Fruit fly (Drosophila melanogaster) whole organism, embryonic: ENCODE measurements around the gene CG13623.

Experiments used
- CG10321 ChIP-seq: fragments of 200-800 bp; sonication (Bioruptor generic); IDR thresholded peaks from 2 replicates; pipeline ENCODE4 v1.3.6; 2022; ENCODE audit warnings: missing biosample characterization, missing genetic modification characterization
- CG12071 ChIP-seq: fragments of 200-800 bp; sonication (Bioruptor generic); optimal IDR thresholded peaks from 3 replicates; lab custom pipeline; 2018; ENCODE audit warnings: missing biosample characterization, mild to moderate bottlenecking, missing genetic modification characterization
- CG14014 ChIP-seq: fragments of 200-800 bp; sonication (Bioruptor generic); IDR thresholded peaks from 2 replicates; pipeline ENCODE4 v1.3.6; 2022; ENCODE audit warnings: missing biosample characterization, missing genetic modification characterization
- CG14860 ChIP-seq: fragments of 200-800 bp; sonication (Bioruptor generic); IDR thresholded peaks from 3 replicates; pipeline ENCODE4 v1.3.6; 2022; ENCODE audit warnings: missing biosample characterization, missing genetic modification characterization; ENCODE audit not compliant: partially characterized antibody
- CG1602 ChIP-seq: fragments of 200-800 bp; sonication (Bioruptor generic); optimal IDR thresholded peaks from 3 replicates; lab custom pipeline; 2016; ENCODE audit warnings: missing biosample characterization, missing genetic modification characterization
- CG17186 ChIP-seq: fragments of 200-800 bp; sonication (Bioruptor generic); optimal IDR thresholded peaks from 3 replicates; lab custom pipeline; 2017; ENCODE audit warnings: missing biosample characterization, missing genetic modification reagents, missing genetic modification characterization
- CG17912 ChIP-seq: fragments of 200-800 bp; sonication (Bioruptor generic); optimal IDR thresholded peaks from 2 replicates; lab custom pipeline; 2018; ENCODE audit warnings: missing biosample characterization, mild to moderate bottlenecking, missing genetic modification characterization
- CG18476 ChIP-seq: fragments of 200-800 bp; sonication (Bioruptor generic); optimal IDR thresholded peaks from 2 replicates; lab custom pipeline; 2016; ENCODE audit warnings: missing biosample characterization, mild to moderate bottlenecking, missing genetic modification characterization
- CG2120 ChIP-seq: fragments of 200-800 bp; sonication (Bioruptor generic); optimal IDR thresholded peaks from 3 replicates; lab custom pipeline; 2016; ENCODE audit warnings: missing biosample characterization, missing genetic modification characterization
- CG2202 ChIP-seq: fragments of 200-800 bp; sonication (Bioruptor generic); optimal IDR thresholded peaks from 2 replicates; lab custom pipeline; 2018; ENCODE audit warnings: missing biosample characterization, mild to moderate bottlenecking, missing genetic modification characterization
- CG31365 ChIP-seq: fragments of 200-800 bp; sonication (Bioruptor generic); optimal IDR thresholded peaks from 2 replicates; lab custom pipeline; 2018; ENCODE audit warnings: missing biosample characterization, mild to moderate bottlenecking, missing genetic modification characterization
- CG3163 ChIP-seq: fragments of 200-800 bp; sonication (Bioruptor generic); optimal IDR thresholded peaks from 3 replicates; lab custom pipeline; 2016; ENCODE audit warnings: missing biosample characterization, missing genetic modification characterization
- CG34422 ChIP-seq: fragments of 200-800 bp; sonication (Bioruptor generic); IDR thresholded peaks from 3 replicates; pipeline ENCODE4 v1.3.6; 2022; ENCODE audit warnings: missing biosample characterization, missing genetic modification characterization
- CG3838 ChIP-seq: fragments of 200-800 bp; sonication (Bioruptor generic); optimal IDR thresholded peaks from 3 replicates; lab custom pipeline; 2016; ENCODE audit warnings: missing biosample characterization, missing genetic modification characterization
- CG4282 ChIP-seq: fragments of 200-800 bp; sonication (Bioruptor generic); optimal IDR thresholded peaks from 2 replicates; lab custom pipeline; 2016; ENCODE audit warnings: missing biosample characterization, missing genetic modification characterization
- CG6654 ChIP-seq: fragments of 200-800 bp; sonication (Bioruptor generic); optimal IDR thresholded peaks from 2 replicates; lab custom pipeline; 2017; ENCODE audit warnings: missing biosample characterization, mild to moderate bottlenecking, missing genetic modification characterization
- CG6689 ChIP-seq: fragments of 200-800 bp; sonication (Bioruptor generic); IDR thresholded peaks from 2 replicates; pipeline ENCODE4 v1.3.6; 2022; ENCODE audit warnings: missing biosample characterization, missing genetic modification characterization
- CG7786 ChIP-seq: fragments of 200-800 bp; sonication (Bioruptor generic); optimal IDR thresholded peaks from 2 replicates; lab custom pipeline; 2016; ENCODE audit warnings: missing biosample characterization, missing genetic modification characterization
- CG8765 ChIP-seq: fragments of 200-800 bp; sonication (Bioruptor generic); IDR thresholded peaks from 2 replicates; pipeline ENCODE4 v1.3.6; 2022; ENCODE audit warnings: missing biosample characterization, missing genetic modification characterization
- CG9437 ChIP-seq: fragments of 200-800 bp; sonication (Bioruptor generic); optimal IDR thresholded peaks from 2 replicates; lab custom pipeline; 2018; ENCODE audit warnings: missing biosample characterization, mild to moderate bottlenecking, missing genetic modification characterization
- D19B ChIP-seq: fragments of 200-800 bp; sonication (Bioruptor generic); optimal IDR thresholded peaks from 2 replicates; lab custom pipeline; 2017; ENCODE audit warnings: missing biosample characterization, mild to moderate bottlenecking, missing genetic modification characterization
- Dip2 ChIP-seq: fragments of 200-800 bp; sonication (Bioruptor generic); IDR thresholded peaks from 2 replicates; pipeline ENCODE4 v1.3.6; 2022; ENCODE audit warnings: missing biosample characterization, missing genetic modification characterization
- Hr51 ChIP-seq, 2 experiments: fragments of 200-800 bp; sonication (Bioruptor generic); optimal IDR thresholded peaks; 2 replicates in 1 of 2; 3 replicates in 1 of 2; lab custom pipeline; 2016 to 2018; ENCODE audit warnings: missing biosample characterization in 2 of 2, missing genetic modification characterization in 2 of 2, mild to moderate bottlenecking in 1 of 2, moderate library complexity in 1 of 2
- Kr ChIP-seq: fragments of 200-800 bp; sonication (Bioruptor generic); optimal IDR thresholded peaks from 2 replicates; lab custom pipeline; 2017; ENCODE audit warnings: missing biosample characterization, mild to moderate bottlenecking, missing genetic modification characterization
- Mes4 ChIP-seq: fragments of 200-800 bp; sonication (Bioruptor generic); optimal IDR thresholded peaks from 2 replicates; lab custom pipeline; 2016; ENCODE audit warnings: missing biosample characterization, missing genetic modification characterization
- Xbp1 ChIP-seq: fragments of 200-800 bp; sonication (Bioruptor generic); optimal IDR thresholded peaks from 3 replicates; lab custom pipeline; 2016; ENCODE audit warnings: missing biosample characterization, mild to moderate bottlenecking, missing genetic modification characterization
- amos ChIP-seq: fragments of 200-800 bp; sonication (Bioruptor generic); IDR thresholded peaks from 2 replicates; pipeline ENCODE4 v1.3.6; 2022; ENCODE audit warnings: missing biosample characterization, missing genetic modification characterization; ENCODE audit not compliant: partially characterized antibody
- bsh ChIP-seq, 2 experiments: fragments of 200-800 bp; sonication (Bioruptor generic); optimal IDR thresholded peaks; 2 replicates each; lab custom pipeline; 2017 to 2018; ENCODE audit warnings: mild to moderate bottlenecking in 2 of 2, missing biosample characterization in 2 of 2, missing genetic modification characterization in 2 of 2, moderate library complexity in 1 of 2
- btn ChIP-seq: fragments of 200-800 bp; sonication (Bioruptor generic); optimal IDR thresholded peaks from 2 replicates; lab custom pipeline; 2016; ENCODE audit warnings: missing biosample characterization, missing genetic modification characterization
- cg ChIP-seq: fragments of 200-800 bp; sonication (Bioruptor generic); optimal IDR thresholded peaks from 3 replicates; lab custom pipeline; 2019; ENCODE audit warnings: missing biosample characterization, mild to moderate bottlenecking, missing genetic modification characterization, moderate library complexity
- chif ChIP-seq, 2 experiments: fragments of 200-800 bp; sonication (Bioruptor generic); optimal IDR thresholded peaks; 3 replicates each; lab custom pipeline; 2016; ENCODE audit warnings: missing biosample characterization in 2 of 2, missing genetic modification characterization in 2 of 2
- crol ChIP-seq: fragments of 200-800 bp; sonication (Bioruptor generic); IDR thresholded peaks from 2 replicates; pipeline ENCODE4 v1.3.6; 2022; ENCODE audit warnings: missing biosample characterization, missing genetic modification characterization
- exex ChIP-seq: fragments of 200-800 bp; sonication (Bioruptor generic); optimal IDR thresholded peaks from 4 replicates; lab custom pipeline; 2018; ENCODE audit warnings: missing biosample characterization, mild to moderate bottlenecking, missing genetic modification characterization, moderate library complexity
- fd64A ChIP-seq: fragments of 200-800 bp; sonication (Bioruptor generic); optimal IDR thresholded peaks from 3 replicates; lab custom pipeline; 2018; ENCODE audit warnings: missing biosample characterization, mild to moderate bottlenecking, missing genetic modification characterization
- ham ChIP-seq: fragments of 200-800 bp; sonication (Bioruptor generic); IDR thresholded peaks from 2 replicates; pipeline ENCODE4 v1.3.6; 2022; ENCODE audit warnings: missing biosample characterization, missing genetic modification characterization
- hb ChIP-seq: fragments of 200-800 bp; sonication (Bioruptor generic); IDR thresholded peaks from 3 replicates; pipeline ENCODE4 v1.3.6; 2022; ENCODE audit warnings: missing biosample characterization, missing genetic modification characterization; ENCODE audit not compliant: partially characterized antibody
- ind ChIP-seq: fragments of 200-800 bp; sonication (Bioruptor generic); optimal IDR thresholded peaks from 3 replicates; lab custom pipeline; 2016; ENCODE audit warnings: missing biosample characterization, missing genetic modification characterization
- lola ChIP-seq, 3 experiments: fragments of >200 bp in 2 of 3; fragments of 200-800 bp in 1 of 3; sonication (Bioruptor generic) in 1 of 3; optimal IDR thresholded peaks; 2 replicates each; lab custom pipeline; 2017 to 2019; ENCODE audit warnings: missing biosample characterization in 3 of 3, missing genetic modification characterization in 3 of 3, mild to moderate bottlenecking in 1 of 3, moderate library complexity in 1 of 3
- otp ChIP-seq: fragments of 200-800 bp; sonication (Bioruptor generic); IDR thresholded peaks from 3 replicates; pipeline ENCODE4, ENCODE4 v1.3.6; 2022; ENCODE audit warnings: missing biosample characterization, missing genetic modification characterization
- pan ChIP-seq, 4 experiments: fragments of >200 bp in 3 of 4; fragments of 200-800 bp in 1 of 4; sonication (Bioruptor generic) in 1 of 4; optimal IDR thresholded peaks in 3 of 4; IDR thresholded peaks in 1 of 4; 2 replicates each; pipeline versions ENCODE4 v1.3.6 to Lab custom; 2017 to 2022; ENCODE audit warnings: missing biosample characterization in 2 of 4, missing genetic modification characterization in 2 of 4, mixed read lengths in 1 of 4
- salm ChIP-seq: fragments of 200-800 bp; sonication (Bioruptor generic); optimal IDR thresholded peaks from 2 replicates; lab custom pipeline; 2018; ENCODE audit warnings: missing biosample characterization, mild to moderate bottlenecking, missing genetic modification characterization
- schlank ChIP-seq: fragments of 200-800 bp; sonication (Bioruptor generic); optimal IDR thresholded peaks from 2 replicates; lab custom pipeline; 2018; ENCODE audit warnings: missing biosample characterization, mild to moderate bottlenecking, missing genetic modification characterization
- scrt ChIP-seq: fragments of 200-800 bp; sonication (Bioruptor generic); optimal IDR thresholded peaks from 2 replicates; lab custom pipeline; 2018; ENCODE audit warnings: missing biosample characterization, mild to moderate bottlenecking, missing genetic modification characterization, moderate library complexity
- slou ChIP-seq: fragments of 200-800 bp; sonication (Bioruptor generic); optimal IDR thresholded peaks from 3 replicates; lab custom pipeline; 2016; ENCODE audit warnings: missing biosample characterization, missing genetic modification characterization
- so ChIP-seq: fragments of 200-800 bp; sonication (Bioruptor generic); IDR thresholded peaks from 3 replicates; pipeline ENCODE4 v1.3.6; 2022; ENCODE audit warnings: missing biosample characterization, missing genetic modification characterization
- sob ChIP-seq: fragments of 200-800 bp; sonication (Bioruptor generic); IDR thresholded peaks from 2 replicates; pipeline ENCODE4 v1.3.6; 2022; ENCODE audit warnings: missing biosample characterization, missing genetic modification characterization
- sqz ChIP-seq: fragments of 200-800 bp; sonication (Bioruptor generic); optimal IDR thresholded peaks from 3 replicates; lab custom pipeline; 2018; ENCODE audit warnings: missing biosample characterization, mild to moderate bottlenecking, missing genetic modification characterization
- sug ChIP-seq: fragments of 200-800 bp; optimal IDR thresholded peaks from 2 replicates; lab custom pipeline; 2019; ENCODE audit warnings: missing biosample characterization, mild to moderate bottlenecking, missing genetic modification characterization, moderate library complexity
- trem ChIP-seq: fragments of 200-800 bp; optimal IDR thresholded peaks from 3 replicates; lab custom pipeline; 2019; ENCODE audit warnings: missing biosample characterization, mild to moderate bottlenecking, missing genetic modification characterization, moderate library complexity
- vvl ChIP-seq: fragments of 200-800 bp; sonication (Bioruptor generic); IDR thresholded peaks from 2 replicates; pipeline ENCODE4 v1.3.6; 2022; ENCODE audit warnings: missing biosample characterization, missing genetic modification characterization

The CG13623 gene

DNA sequence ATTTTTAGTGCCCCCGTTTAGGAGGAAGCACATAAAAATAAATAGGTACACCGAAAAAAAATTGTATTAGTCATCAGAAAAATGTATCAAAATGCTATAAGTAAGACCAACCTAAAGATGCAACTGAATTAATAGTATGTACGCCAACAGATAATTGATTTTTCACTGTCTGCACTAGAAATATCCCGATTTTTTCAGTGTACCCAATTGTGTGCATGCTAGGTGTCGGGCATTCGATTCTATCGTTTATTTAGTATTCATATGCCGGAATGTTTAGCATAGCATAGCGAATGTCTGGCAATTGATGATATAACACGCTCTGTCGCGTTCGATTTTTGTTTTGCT, 37.0 kb upstream of the CG13623 start (continued):
- TF ChIP-seq cg (GFP tag; lab: Kevin White, UChicago) (no peak), bsh (GFP tag; optimal IDR thresholded peaks at IDR 0.05; lab: Kevin White, UChicago) (peak; percentile 6 to 89), CG17912 (GFP tag; lab: Kevin White, UChicago) (peak; percentile 60), CG3163 (GFP tag; lab: Kevin White, UChicago) (peak; percentile 74), exex (tag; lab: Kevin White, UChicago) (peak; percentile 52), slou (GFP tag; lab: Kevin White, UChicago) (peak; percentile 81), Dip2 (GFP tag; lab: Robert Waterston, UW) (no peak), Kr (GFP tag; lab: Kevin White, UChicago) (no peak), btn (GFP tag; lab: Kevin White, UChicago) (peak; percentile 84), sob (GFP tag; lab: Robert Waterston, UW) (peak; percentile 88), CG9437 (GFP tag; lab: Kevin White, UChicago) (peak; percentile 77), CG6654 (peak; percentile 49), Xbp1 (GFP tag; lab: Kevin White, UChicago) (peak; percentile 91), chif (GFP tag; optimal IDR thresholded peaks at IDR 0.05; lab: Kevin White, UChicago) (peak; percentile 87 to 92), so (peak; percentile 93), ind (GFP tag; lab: Kevin White, UChicago) (peak; percentile 88), hb (no peak), CG6689 (GFP tag; lab: Robert Waterston, UW) (peak; percentile 85), Mes4 (peak; percentile 77), vvl (GFP tag; lab: Robert Waterston, UW) (peak; percentile 95), sqz (GFP tag; lab: Kevin White, UChicago) (peak; percentile 46), sug (peak; percentile 69), lola (GFP tag; optimal IDR thresholded peaks at IDR 0.05; lab: Kevin White, UChicago) (peak in 1 of 3 experiments; percentile 58), CG1602 (peak; percentile 84), ham (GFP tag; lab: Robert Waterston, UW) (peak; percentile 69; the same call in 1 of the 2 replicates), Hr51 (GFP tag; optimal IDR thresholded peaks at IDR 0.05; lab: Kevin White, UChicago) (peak; percentile 77 to 90), CG34422 (GFP tag; lab: Robert Waterston, UW) (peak; percentile 92), CG7786 (GFP tag; lab: Kevin White, UChicago) (peak; percentile 84), CG10321 (GFP tag; lab: Robert Waterston, UW) (peak; percentile 49; the same call in 1 of the 2 replicates), CG12071 (GFP tag; lab: Kevin White, UChicago) (peak; percentile 81), CG8765 (GFP tag; lab: Robert Waterston, UW) (peak; percentile 47; the same call in 1 of the 2 replicates), otp (GFP tag; lab: Robert Waterston, UW) (peak; percentile 91), trem (tag; lab: Kevin White, UChicago) (peak; percentile 27), CG2202 (tag; lab: Kevin White, UChicago) (peak; percentile 69), pan (optimal IDR thresholded peaks at IDR 0.05; lab: Kevin White, UChicago) (no peak), pan (GFP tag; optimal IDR thresholded peaks at IDR 0.05 in 1 of 2, IDR thresholded peaks at IDR 0.05 in 1 of 2) (peak in 1 of 2 experiments; percentile 91), D19B (GFP tag; lab: Kevin White, UChicago) (peak; percentile 86), CG2120 (GFP tag; lab: Kevin White, UChicago) (peak; percentile 92), fd64A (GFP tag; lab: Kevin White, UChicago) (peak; percentile 67), salm (tag; lab: Kevin White, UChicago) (peak; percentile 82), CG18476 (peak; percentile 67), CG14860 (GFP tag; lab: Robert Waterston, UW) (no peak), CG31365 (tag; lab: Kevin White, UChicago) (peak; percentile 61), CG4282 (GFP tag; lab: Kevin White, UChicago) (peak; percentile 67), CG17186 (peak; percentile 25), amos (GFP tag; lab: Robert Waterston, UW) (no peak), scrt (GFP tag; lab: Kevin White, UChicago) (peak; percentile 67), schlank (peak; percentile 81), CG3838 (GFP tag; lab: Kevin White, UChicago) (peak; percentile 79), crol (peak; percentile 24; the same call in 1 of the 2 replicates), CG14014 (GFP tag; lab: Robert Waterston, UW) (peak; percentile 85)
